Worm (Caenorhabditis elegans) whole organism, late embryonic: Measurements from ENCODE around the gene sdz-5.

ENCODE experiments used
- C08G9.2 ChIP-seq: sonication (generic microtip); optimal IDR thresholded peaks from 2 replicates; lab custom pipeline; 2016; ENCODE audit warnings: mild to moderate bottlenecking, missing genetic modification characterization, moderate library complexity, missing compliant biosample characterization
- C38D4.7 ChIP-seq: fragments of 200-800 bp; sonication (Bioruptor generic); optimal IDR thresholded peaks from 2 replicates; lab custom pipeline; 2018; ENCODE audit warnings: mild to moderate bottlenecking, missing genetic modification characterization, moderate library complexity, missing compliant biosample characterization
- F13H6.1 ChIP-seq: sonication (generic microtip); optimal IDR thresholded peaks from 2 replicates; lab custom pipeline; 2016; ENCODE audit warnings: missing genetic modification characterization, missing compliant biosample characterization
- K09A11.1 ChIP-seq: sonication (generic microtip); optimal IDR thresholded peaks from 2 replicates; lab custom pipeline; 2017; ENCODE audit warnings: antibody characterized with exemption, mild to moderate bottlenecking, missing genetic modification characterization, missing compliant biosample characterization; ENCODE audit not compliant: insufficient read depth
- T23F11.4 ChIP-seq: fragments of 200-800 bp; sonication (Bioruptor generic); optimal IDR thresholded peaks from 2 replicates; lab custom pipeline; 2018; ENCODE audit warnings: mild to moderate bottlenecking, missing genetic modification characterization, missing compliant biosample characterization
- Y22D7AL.16 ChIP-seq: sonication (generic microtip); optimal IDR thresholded peaks from 2 replicates; lab custom pipeline; 2016; ENCODE audit warnings: missing genetic modification characterization, missing compliant biosample characterization
- ahr-1 ChIP-seq: sonication (generic microtip); optimal IDR thresholded peaks from 2 replicates; lab custom pipeline; 2016; ENCODE audit warnings: missing genetic modification characterization, missing compliant biosample characterization
- ceh-18 ChIP-seq: sonication (generic microtip); optimal IDR thresholded peaks from 2 replicates; lab custom pipeline; 2016; ENCODE audit warnings: missing genetic modification characterization, missing compliant biosample characterization
- ceh-19 ChIP-seq: fragments of 200-800 bp; sonication (Bioruptor generic); optimal IDR thresholded peaks from 2 replicates; lab custom pipeline; 2018; ENCODE audit warnings: mild to moderate bottlenecking, missing genetic modification characterization, missing compliant biosample characterization
- ceh-22 ChIP-seq: sonication (generic microtip); optimal IDR thresholded peaks from 2 replicates; lab custom pipeline; 2017; ENCODE audit warnings: missing biosample characterization, missing genetic modification characterization
- ceh-31 ChIP-seq: sonication (generic microtip); optimal IDR thresholded peaks from 2 replicates; lab custom pipeline; 2016; ENCODE audit warnings: missing genetic modification characterization, missing compliant biosample characterization
- ceh-34 ChIP-seq: sonication (generic microtip); optimal IDR thresholded peaks from 2 replicates; lab custom pipeline; 2016; ENCODE audit warnings: mild to moderate bottlenecking, missing genetic modification characterization, missing compliant biosample characterization
- ceh-45 ChIP-seq: fragments of 200-800 bp; sonication (Bioruptor generic); IDR thresholded peaks from 2 replicates; pipeline ENCODE4 v1.3.6; 2022; ENCODE audit warnings: missing genetic modification reagents, missing genetic modification characterization, missing compliant biosample characterization
- ceh-48 ChIP-seq: sonication (generic microtip); optimal IDR thresholded peaks from 2 replicates; lab custom pipeline; 2016; ENCODE audit warnings: missing genetic modification characterization, inconsistent platforms, missing compliant biosample characterization
- ceh-6 ChIP-seq: fragments of 200-800 bp; sonication (Bioruptor generic); optimal IDR thresholded peaks from 2 replicates; lab custom pipeline; 2018; ENCODE audit warnings: mild to moderate bottlenecking, missing genetic modification characterization, missing compliant biosample characterization
- dve-1 ChIP-seq: sonication (generic microtip); optimal IDR thresholded peaks from 2 replicates; lab custom pipeline; 2017; ENCODE audit warnings: antibody characterized with exemption, mild to moderate bottlenecking, missing genetic modification characterization, missing compliant biosample characterization
- elt-2 ChIP-seq: sonication (generic microtip); optimal IDR thresholded peaks from 2 replicates; lab custom pipeline; 2016; ENCODE audit warnings: missing genetic modification reagents, missing genetic modification characterization, missing compliant biosample characterization
- elt-4 ChIP-seq: sonication (generic microtip); optimal IDR thresholded peaks from 2 replicates; lab custom pipeline; 2016; ENCODE audit warnings: missing genetic modification characterization, missing compliant biosample characterization
- ets-4 ChIP-seq: sonication (generic microtip); optimal IDR thresholded peaks from 2 replicates; lab custom pipeline; 2016; ENCODE audit warnings: missing genetic modification characterization, missing compliant biosample characterization
- eyg-1 ChIP-seq: sonication (generic microtip); optimal IDR thresholded peaks from 2 replicates; lab custom pipeline; 2016; ENCODE audit warnings: missing genotype, missing genetic modification characterization, missing compliant biosample characterization
- fax-1 ChIP-seq: sonication (generic microtip); optimal IDR thresholded peaks from 2 replicates; lab custom pipeline; 2016; ENCODE audit warnings: missing genotype, missing genetic modification characterization, missing compliant biosample characterization
- fkh-10 ChIP-seq: fragments of 150-350 bp; optimal IDR thresholded peaks from 2 replicates; lab custom pipeline; 2014; ENCODE audit warnings: missing biosample characterization, missing genetic modification reagents, missing genetic modification characterization
- fkh-6 ChIP-seq: sonication (generic microtip); optimal IDR thresholded peaks from 2 replicates; lab custom pipeline; 2016; ENCODE audit warnings: missing genetic modification characterization, missing compliant biosample characterization
- hlh-13 ChIP-seq: fragments of 200-800 bp; sonication (Bioruptor generic); optimal IDR thresholded peaks from 2 replicates; lab custom pipeline; 2018; ENCODE audit warnings: mild to moderate bottlenecking, missing genetic modification characterization, missing compliant biosample characterization
- hlh-30 ChIP-seq: sonication (generic microtip); optimal IDR thresholded peaks from 2 replicates; lab custom pipeline; 2017; ENCODE audit warnings: antibody characterized with exemption, missing genetic modification characterization, missing compliant biosample characterization; ENCODE audit not compliant: insufficient read depth
- hlh-6 ChIP-seq: sonication (generic microtip); optimal IDR thresholded peaks from 2 replicates; lab custom pipeline; 2016; ENCODE audit warnings: missing genotype, missing genetic modification characterization, missing compliant biosample characterization
- hlh-8 ChIP-seq: sonication (generic microtip); optimal IDR thresholded peaks from 2 replicates; lab custom pipeline; 2016; ENCODE audit warnings: missing genotype, missing genetic modification characterization, missing compliant biosample characterization
- lim-6 ChIP-seq: sonication (generic microtip); optimal IDR thresholded peaks from 2 replicates; lab custom pipeline; 2016; ENCODE audit warnings: missing genetic modification characterization, missing compliant biosample characterization
- lin-11 ChIP-seq: fragments of 200-800 bp; sonication (Bioruptor generic); optimal IDR thresholded peaks from 2 replicates; lab custom pipeline; 2018; ENCODE audit warnings: mild to moderate bottlenecking, missing genetic modification characterization, missing compliant biosample characterization
- madf-2 ChIP-seq: sonication (generic microtip); optimal IDR thresholded peaks from 2 replicates; lab custom pipeline; 2017; ENCODE audit warnings: missing genetic modification characterization, missing compliant biosample characterization
- mec-3 ChIP-seq: sonication (generic microtip); optimal IDR thresholded peaks from 2 replicates; lab custom pipeline; 2016; ENCODE audit warnings: borderline replicate concordance, missing genetic modification characterization, missing compliant biosample characterization
- nfya-1 ChIP-seq: sonication (generic microtip); optimal IDR thresholded peaks from 2 replicates; lab custom pipeline; 2017; ENCODE audit warnings: missing genetic modification characterization, mild to moderate bottlenecking, missing compliant biosample characterization, antibody characterized with exemption, moderate library complexity
- nhr-11 ChIP-seq: fragments of 150-350 bp; optimal IDR thresholded peaks from 2 replicates; lab custom pipeline; 2014; ENCODE audit warnings: missing biosample characterization, missing genetic modification characterization
- odd-2 ChIP-seq: sonication (generic microtip); optimal IDR thresholded peaks from 2 replicates; lab custom pipeline; 2017; ENCODE audit warnings: antibody characterized with exemption, mild to moderate bottlenecking, missing genetic modification characterization, missing compliant biosample characterization
- pag-3 ChIP-seq: sonication (generic microtip); optimal IDR thresholded peaks from 2 replicates; lab custom pipeline; 2016; ENCODE audit warnings: missing compliant biosample characterization, missing genetic modification characterization, borderline replicate concordance
- pat-9 ChIP-seq: fragments of 200-800 bp; sonication (Bioruptor generic); optimal IDR thresholded peaks from 2 replicates; lab custom pipeline; 2018; ENCODE audit warnings: mild to moderate bottlenecking, missing genetic modification characterization, moderate library complexity, missing compliant biosample characterization
- pax-1 ChIP-seq: fragments of 150-350 bp; optimal IDR thresholded peaks from 2 replicates; lab custom pipeline; 2014; ENCODE audit warnings: missing biosample characterization, missing genetic modification characterization
- pha-2 ChIP-seq: sonication (generic microtip); optimal IDR thresholded peaks from 2 replicates; lab custom pipeline; 2017; ENCODE audit warnings: mild to moderate bottlenecking, missing genetic modification characterization, missing compliant biosample characterization
- pros-1 ChIP-seq: fragments of 150-350 bp; optimal IDR thresholded peaks from 2 replicates; lab custom pipeline; 2014; ENCODE audit warnings: missing biosample characterization, missing genetic modification reagents, missing genetic modification characterization
- ref-2 ChIP-seq: sonication (generic microtip); optimal IDR thresholded peaks from 2 replicates; lab custom pipeline; 2016; ENCODE audit warnings: missing genetic modification characterization, missing compliant biosample characterization
- rnt-1 ChIP-seq: sonication (generic microtip); optimal IDR thresholded peaks from 2 replicates; lab custom pipeline; 2016; ENCODE audit warnings: missing genetic modification characterization, missing compliant biosample characterization
- sox-4 ChIP-seq: sonication (generic microtip); optimal IDR thresholded peaks from 2 replicates; lab custom pipeline; 2017; ENCODE audit warnings: mild to moderate bottlenecking, missing genetic modification characterization, inconsistent platforms, missing compliant biosample characterization
- syd-9 ChIP-seq: sonication (generic microtip); optimal IDR thresholded peaks from 2 replicates; lab custom pipeline; 2016; ENCODE audit warnings: mild to moderate bottlenecking, missing genetic modification characterization, moderate library complexity, missing compliant biosample characterization
- tbx-7 ChIP-seq: sonication (generic microtip); optimal IDR thresholded peaks from 2 replicates; lab custom pipeline; 2016; ENCODE audit warnings: missing genotype, missing genetic modification characterization, missing compliant biosample characterization
- ttx-3 ChIP-seq: sonication (generic microtip); optimal IDR thresholded peaks from 2 replicates; lab custom pipeline; 2016; ENCODE audit warnings: missing genetic modification reagents, missing genetic modification characterization, missing compliant biosample characterization
- unc-55 ChIP-seq: sonication (generic microtip); optimal IDR thresholded peaks from 2 replicates; lab custom pipeline; 2017; ENCODE audit warnings: missing biosample characterization, missing genetic modification reagents, missing genetic modification characterization
- unc-86 ChIP-seq: sonication (generic microtip); optimal IDR thresholded peaks from 2 replicates; lab custom pipeline; 2016; ENCODE audit warnings: missing genetic modification characterization, missing compliant biosample characterization
- ztf-16 ChIP-seq: sonication (generic microtip); optimal IDR thresholded peaks from 2 replicates; lab custom pipeline; 2017; ENCODE audit warnings: missing genetic modification characterization, missing compliant biosample characterization

sdz-5 gene

ce11 chrII:2987854-2988350, 20.6 kb upstream of the sdz-5 start, which contains the start of gene lido-7 (continued):
- TF ChIP-seq ceh-6 (GFP tag; lab: Kevin White, UChicago) (no peak), hlh-30 (peak; percentile 36)
- TF ChIP-seq, all 69 proteins: peak for 11

ce11 chrII:2990089-2990488, 18.4 kb upstream of the sdz-5 start:
- peak; percentile 92 for TF ChIP-seq dve-1 (tag; lab: Kevin White, UChicago)
- TF ChIP-seq ttx-3, result no peak

DNA sequence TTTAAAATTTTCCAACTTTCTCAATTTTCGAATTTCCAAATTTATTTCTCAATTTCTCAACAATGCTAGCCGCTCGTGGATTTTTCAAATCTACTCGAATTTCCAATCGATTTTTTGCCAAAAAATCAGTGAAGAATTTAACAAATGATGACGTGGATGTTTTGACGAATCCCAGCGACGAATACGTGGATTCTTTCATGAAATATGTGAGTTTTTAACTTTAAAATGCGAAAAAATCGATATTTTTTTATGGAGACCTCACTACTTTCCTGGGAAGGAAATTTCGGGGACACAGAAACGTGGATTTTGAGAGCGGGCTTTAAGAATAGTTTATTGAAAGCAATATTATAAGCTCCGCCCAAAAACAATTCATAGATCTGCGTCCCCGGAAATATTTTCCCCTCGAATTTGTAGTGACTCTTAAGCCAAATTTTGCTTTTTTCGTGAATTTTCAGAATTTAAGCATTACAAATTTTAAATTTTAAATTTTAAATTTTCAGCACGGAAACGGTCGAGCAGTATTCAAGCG, 16.9 kb upstream of the sdz-5 start, which contains the start of gene K08A2.2:
TSS of gene K08A2.2 (plus strand) at position 51 of the 529 bp plus-strand sequence.
- TF ChIP-seq pha-2 (no peak), ceh-48 (tag; lab: Kevin White, UChicago) (no peak), ref-2 (tag; lab: Kevin White, UChicago) (peak; percentile 35), Y22D7AL.16 (tag; lab: Kevin White, UChicago) (no peak), pat-9 (tag; lab: Kevin White, UChicago) (no peak), ets-4 (tag; lab: Kevin White, UChicago) (peak; percentile 2), dve-1 (tag; lab: Kevin White, UChicago) (no peak), ceh-31 (tag; lab: Kevin White, UChicago) (peak; percentile 49), F13H6.1 (tag; lab: Kevin White, UChicago) (no peak), nfya-1 (tag; lab: Kevin White, UChicago) (no peak), hlh-13 (GFP tag; lab: Kevin White, UChicago) (no peak), hlh-30 (no peak), nhr-11 (no peak), elt-4 (no peak), C08G9.2 (tag; lab: Kevin White, UChicago) (peak; percentile 58), pax-1 (no peak), ceh-19 (GFP tag; lab: Kevin White, UChicago) (no peak), syd-9 (tag; lab: Kevin White, UChicago) (no peak), rnt-1 (tag; lab: Kevin White, UChicago) (no peak), ceh-45 (GFP tag; lab: Robert Waterston, UW) (no peak), K09A11.1 (tag; lab: Kevin White, UChicago) (no peak), unc-55 (GFP tag; lab: Kevin White, UChicago) (no peak), pag-3 (tag; lab: Kevin White, UChicago) (no peak), T23F11.4 (GFP tag; lab: Kevin White, UChicago) (no peak), fkh-6 (tag; lab: Kevin White, UChicago) (no peak), ceh-34 (tag; lab: Kevin White, UChicago) (no peak), hlh-6 (no peak), ceh-22 (no peak), ceh-18 (tag; lab: Kevin White, UChicago) (no peak), ttx-3 (no peak), odd-2 (tag; lab: Kevin White, UChicago) (no peak), fkh-10 (no peak), C38D4.7 (GFP tag; lab: Kevin White, UChicago) (no peak), pros-1 (no peak), elt-2 (peak; percentile 18), lim-6 (tag; lab: Kevin White, UChicago) (no peak), ztf-16 (tag; lab: Kevin White, UChicago) (no peak), sox-4 (tag; lab: Kevin White, UChicago) (no peak), unc-86 (tag; lab: Kevin White, UChicago) (no peak), eyg-1 (no peak), ahr-1 (tag; lab: Kevin White, UChicago) (no peak), hlh-8 (tag; lab: Kevin White, UChicago) (no peak), ceh-6 (GFP tag; lab: Kevin White, UChicago) (no peak), mec-3 (tag; lab: Kevin White, UChicago) (no peak), lin-11 (tag; lab: Kevin White, UChicago) (no peak), tbx-7 (tag; lab: Kevin White, UChicago) (peak; percentile 50), fax-1 (tag; lab: Kevin White, UChicago) (peak; percentile 13), madf-2 (tag; lab: Kevin White, UChicago) (no peak)
